Fruit fly (Drosophila melanogaster) whole organism, adult: ENCODE measurements around the gene brv1.
"Not testable (repeated sequence)": the region's sequence is repeated elsewhere in the genome, so short reads cannot be mapped to it uniquely, and the experiment has no call there.

Experiments
- CG14711 ChIP-seq: fragments of 200-800 bp; sonication (Bioruptor generic); optimal IDR thresholded peaks from 2 replicates; lab custom pipeline; 2018; ENCODE audit warnings: missing biosample characterization, mild to moderate bottlenecking, missing genetic modification characterization, moderate library complexity
- CG1620 ChIP-seq: fragments of 200-800 bp; sonication (Bioruptor generic); optimal IDR thresholded peaks from 2 replicates; lab custom pipeline; 2016; ENCODE audit warnings: missing biosample characterization, missing genetic modification characterization
- CG7045 ChIP-seq: fragments of 200-800 bp; sonication (Bioruptor generic); optimal IDR thresholded peaks from 2 replicates; lab custom pipeline; 2017; ENCODE audit warnings: missing biosample characterization, mild to moderate bottlenecking, missing genetic modification characterization
- Hr96 ChIP-seq: fragments of 200-800 bp; sonication (Bioruptor generic); optimal IDR thresholded peaks from 2 replicates; lab custom pipeline; 2016; ENCODE audit warnings: missing biosample characterization, missing genetic modification characterization
- Mnt ChIP-seq: fragments of 200-800 bp; sonication (Bioruptor generic); optimal IDR thresholded peaks from 2 replicates; lab custom pipeline; 2016; ENCODE audit warnings: missing biosample characterization, mild to moderate bottlenecking, missing genetic modification characterization
- cic ChIP-seq: fragments of 200-800 bp; sonication (Bioruptor generic); optimal IDR thresholded peaks from 2 replicates; lab custom pipeline; 2017; ENCODE audit warnings: missing biosample characterization, mild to moderate bottlenecking, missing genetic modification characterization, moderate library complexity
- cnc ChIP-seq, 2 experiments: fragments of >200 bp; optimal IDR thresholded peaks; 2 replicates each; lab custom pipeline; 2017
- kay ChIP-seq: fragments of 200-800 bp; sonication (Bioruptor generic); peaks from one replicate; lab custom pipeline; 2016; ENCODE audit warnings: missing biosample characterization, missing genetic modification characterization, borderline replicate concordance
- ovo ChIP-seq: fragments of 200-800 bp; sonication (Bioruptor generic); optimal IDR thresholded peaks from 2 replicates; lab custom pipeline; 2016; ENCODE audit warnings: missing biosample characterization, missing genetic modification characterization
- tj ChIP-seq: fragments of 200-800 bp; sonication (Bioruptor generic); optimal IDR thresholded peaks from 3 replicates; lab custom pipeline; 2017; ENCODE audit warnings: missing biosample characterization, mild to moderate bottlenecking, missing genetic modification characterization, moderate library complexity

- TF ChIP-seq Hr96 (GFP tag; lab: Kevin White, UChicago); ovo (GFP tag; lab: Kevin White, UChicago); cic (GFP tag; lab: Kevin White, UChicago); CG7045 (GFP tag; lab: Kevin White, UChicago); tj (GFP tag; lab: Kevin White, UChicago); kay (GFP tag; lab: Kevin White, UChicago); cnc (optimal IDR thresholded peaks at IDR 0.05; lab: Kevin White, UChicago); CG14711; Mnt; CG1620: not testable (repeated sequence)
Measured at dm6 chr3L:19487260-19487659, 962 bp upstream of the brv1 start, which contains the start of gene CG32212.
